Fruit fly (Drosophila melanogaster) whole organism, prepupa: ENCODE results near the gene Ctu2.

Experiments used
- Blimp-1 ChIP-seq: fragments of 200-800 bp; sonication (Bioruptor generic); optimal IDR thresholded peaks from 3 replicates; lab custom pipeline; 2017; ENCODE audit warnings: missing biosample characterization, missing genetic modification characterization, mild to moderate bottlenecking, moderate library complexity, missing genetic modification reagents
- Gug ChIP-seq: fragments of 200-800 bp; sonication (Bioruptor generic); IDR thresholded peaks from 2 replicates; pipeline ENCODE4 v1.3.6; 2022; ENCODE audit warnings: missing biosample characterization, missing genetic modification characterization
- Sox102F ChIP-seq: fragments of 200-800 bp; sonication (Bioruptor generic); optimal IDR thresholded peaks from 2 replicates; lab custom pipeline; 2016; ENCODE audit warnings: missing biosample characterization, mild to moderate bottlenecking, missing genetic modification characterization
- acj6 ChIP-seq: fragments of 200-800 bp; sonication (Bioruptor generic); optimal IDR thresholded peaks from 3 replicates; lab custom pipeline; 2016; ENCODE audit warnings: missing biosample characterization, missing genetic modification characterization
- ss ChIP-seq, 2 experiments: fragments of 200-800 bp; sonication (Bioruptor generic); optimal IDR thresholded peaks; 2 replicates in 1 of 2; 3 replicates in 1 of 2; lab custom pipeline; 2017 to 2018; ENCODE audit warnings: mild to moderate bottlenecking in 2 of 2, missing biosample characterization in 2 of 2, missing genetic modification characterization in 2 of 2, moderate library complexity in 1 of 2
- svp ChIP-seq: fragments of 200-800 bp; sonication (Bioruptor generic); peaks from one replicate; lab custom pipeline; 2016; ENCODE audit warnings: missing biosample characterization, missing genetic modification characterization

dm6 chr2L:19542268-19542773 is 49.3 kb upstream of the Ctu2 start:
- peak; percentile 57 for TF ChIP-seq svp (GFP tag; lab: Kevin White, UChicago)
- TF ChIP-seq acj6 = no peak
- TF ChIP-seq ss (GFP tag; optimal IDR thresholded peaks at IDR 0.05; lab: Kevin White, UChicago) = no peak
- no peak for TF ChIP-seq Sox102F (GFP tag; lab: Kevin White, UChicago)
- no peak for TF ChIP-seq Gug
- no peak for TF ChIP-seq Blimp-1 (GFP tag; lab: Kevin White, UChicago)
